Fruit fly (Drosophila melanogaster) whole organism, embryonic: ENCODE data around the gene CG6126.

Experiments used
- Aef1 ChIP-seq: fragments of 200-800 bp; sonication (Bioruptor generic); IDR thresholded peaks from 3 replicates; pipeline ENCODE4 v1.3.6; 2022; ENCODE audit warnings: missing biosample characterization, missing genetic modification characterization
- Atf6 ChIP-seq: fragments of 200-800 bp; sonication (Bioruptor generic); IDR thresholded peaks from 2 replicates; pipeline ENCODE4 v1.3.6; 2022; ENCODE audit warnings: missing biosample characterization, missing genetic modification characterization
- B-H2 ChIP-seq: fragments of 200-800 bp; sonication (Bioruptor generic); optimal IDR thresholded peaks from 2 replicates; lab custom pipeline; 2018; ENCODE audit warnings: missing biosample characterization, mild to moderate bottlenecking, missing genetic modification characterization
- BEAF-32 ChIP-seq: fragments of 200-800 bp; sonication (Bioruptor generic); optimal IDR thresholded peaks from 3 replicates; lab custom pipeline; 2017; ENCODE audit warnings: missing biosample characterization, missing genetic modification characterization, mild to moderate bottlenecking, moderate library complexity, missing genetic modification reagents
- Bgb ChIP-seq: fragments of 200-800 bp; sonication (Bioruptor generic); IDR thresholded peaks from 2 replicates; pipeline ENCODE4 v1.3.6; 2022; ENCODE audit warnings: missing biosample characterization, missing genetic modification characterization; ENCODE audit not compliant: partially characterized antibody
- CG10321 ChIP-seq: fragments of 200-800 bp; sonication (Bioruptor generic); IDR thresholded peaks from 2 replicates; pipeline ENCODE4 v1.3.6; 2022; ENCODE audit warnings: missing biosample characterization, missing genetic modification characterization
- CG10543 ChIP-seq: fragments of 200-800 bp; sonication (Bioruptor generic); optimal IDR thresholded peaks from 3 replicates; lab custom pipeline; 2017; ENCODE audit warnings: missing biosample characterization, mild to moderate bottlenecking, missing genetic modification characterization, moderate library complexity
- CG12104 ChIP-seq: fragments of 200-800 bp; sonication (Bioruptor generic); optimal IDR thresholded peaks from 3 replicates; lab custom pipeline; 2016; ENCODE audit warnings: missing biosample characterization, missing genetic modification characterization
- CG12219 ChIP-seq: fragments of 200-800 bp; sonication (Bioruptor generic); optimal IDR thresholded peaks from 3 replicates; lab custom pipeline; 2018; ENCODE audit warnings: missing biosample characterization, mild to moderate bottlenecking, missing genetic modification characterization
- CG12236 ChIP-seq: fragments of 200-800 bp; sonication (Bioruptor generic); optimal IDR thresholded peaks from 2 replicates; lab custom pipeline; 2016; ENCODE audit warnings: missing biosample characterization, missing genetic modification characterization
- CG14014 ChIP-seq: fragments of 200-800 bp; sonication (Bioruptor generic); IDR thresholded peaks from 2 replicates; pipeline ENCODE4 v1.3.6; 2022; ENCODE audit warnings: missing biosample characterization, missing genetic modification characterization
- CG18599 ChIP-seq: fragments of 200-800 bp; sonication (Bioruptor generic); optimal IDR thresholded peaks from 3 replicates; lab custom pipeline; 2017; ENCODE audit warnings: missing biosample characterization, missing genetic modification characterization, mild to moderate bottlenecking, moderate library complexity, missing genetic modification reagents
- CG6683 ChIP-seq: fragments of 200-800 bp; sonication (Bioruptor generic); optimal IDR thresholded peaks from 2 replicates; lab custom pipeline; 2017; ENCODE audit warnings: missing biosample characterization, mild to moderate bottlenecking, missing genetic modification characterization, missing genetic modification reagents
- CG6689 ChIP-seq: fragments of 200-800 bp; sonication (Bioruptor generic); IDR thresholded peaks from 2 replicates; pipeline ENCODE4 v1.3.6; 2022; ENCODE audit warnings: missing biosample characterization, missing genetic modification characterization
- CG6813 ChIP-seq: fragments of 200-800 bp; sonication (Bioruptor generic); optimal IDR thresholded peaks from 2 replicates; lab custom pipeline; 2017; ENCODE audit warnings: missing biosample characterization, missing genetic modification characterization, mild to moderate bottlenecking, moderate library complexity, missing genetic modification reagents
- CG7357 ChIP-seq: fragments of 200-800 bp; sonication (Bioruptor generic); IDR thresholded peaks from 3 replicates; pipeline ENCODE4 v1.3.6; 2022; ENCODE audit warnings: missing biosample characterization, missing genetic modification characterization
- CG7556 ChIP-seq: fragments of 200-800 bp; sonication (Bioruptor generic); optimal IDR thresholded peaks from 2 replicates; lab custom pipeline; 2017; ENCODE audit warnings: missing biosample characterization, mild to moderate bottlenecking, missing genetic modification characterization
- CG7786 ChIP-seq: fragments of 200-800 bp; sonication (Bioruptor generic); optimal IDR thresholded peaks from 2 replicates; lab custom pipeline; 2016; ENCODE audit warnings: missing biosample characterization, missing genetic modification characterization
- CG9797 ChIP-seq: fragments of 200-800 bp; sonication (Bioruptor generic); optimal IDR thresholded peaks from 3 replicates; lab custom pipeline; 2018; ENCODE audit warnings: missing biosample characterization, mild to moderate bottlenecking, missing genetic modification characterization
- D ChIP-seq, 2 experiments: fragments of 200-800 bp in 1 of 2; fragments of >200 bp in 1 of 2; sonication (Bioruptor generic) in 1 of 2; optimal IDR thresholded peaks; 2 replicates in 1 of 2; 3 replicates in 1 of 2; lab custom pipeline; 2017; ENCODE audit warnings: mild to moderate bottlenecking in 1 of 2, missing biosample characterization in 1 of 2, missing genetic modification characterization in 1 of 2, missing genetic modification reagents in 1 of 2
- Dad ChIP-seq: fragments of 200-800 bp; sonication (Bioruptor generic); optimal IDR thresholded peaks from 3 replicates; lab custom pipeline; 2016; ENCODE audit warnings: missing biosample characterization, missing genetic modification characterization
- HHEX ChIP-seq: fragments of 200-800 bp; sonication (Bioruptor generic); optimal IDR thresholded peaks from 3 replicates; lab custom pipeline; 2017; ENCODE audit warnings: missing biosample characterization, mild to moderate bottlenecking, missing genetic modification characterization, missing genetic modification reagents
- Hmx ChIP-seq: fragments of 200-800 bp; sonication (Bioruptor generic); optimal IDR thresholded peaks from 2 replicates; lab custom pipeline; 2016; ENCODE audit warnings: missing biosample characterization, missing genetic modification characterization
- Mes4 ChIP-seq: fragments of 200-800 bp; sonication (Bioruptor generic); optimal IDR thresholded peaks from 2 replicates; lab custom pipeline; 2016; ENCODE audit warnings: missing biosample characterization, missing genetic modification characterization
- Myb ChIP-seq: fragments of 200-800 bp; sonication (Bioruptor generic); optimal IDR thresholded peaks from 2 replicates; lab custom pipeline; 2016; ENCODE audit warnings: missing biosample characterization, missing genetic modification characterization
- NFAT ChIP-seq: fragments of 200-800 bp; sonication (Bioruptor generic); IDR thresholded peaks from 2 replicates; pipeline ENCODE4 v1.3.6; 2022; ENCODE audit warnings: missing biosample characterization, missing genetic modification characterization
- Usf ChIP-seq: fragments of 200-800 bp; sonication (Bioruptor generic); optimal IDR thresholded peaks from 2 replicates; lab custom pipeline; 2017; ENCODE audit warnings: missing genotype, missing biosample characterization, missing genetic modification characterization
- ac ChIP-seq: fragments of 200-800 bp; sonication (Bioruptor generic); optimal IDR thresholded peaks from 3 replicates; lab custom pipeline; 2017; ENCODE audit warnings: missing biosample characterization, mild to moderate bottlenecking, missing genetic modification characterization
- cg ChIP-seq: fragments of 200-800 bp; sonication (Bioruptor generic); optimal IDR thresholded peaks from 3 replicates; lab custom pipeline; 2019; ENCODE audit warnings: missing biosample characterization, mild to moderate bottlenecking, missing genetic modification characterization, moderate library complexity
- chinmo ChIP-seq: fragments of 200-800 bp; sonication (Bioruptor generic); IDR thresholded peaks from 4 replicates; pipeline ENCODE4 v1.3.6; 2022; ENCODE audit warnings: missing biosample characterization, missing genetic modification characterization; ENCODE audit not compliant: partially characterized antibody
- chn ChIP-seq: fragments of 200-800 bp; sonication (Bioruptor generic); optimal IDR thresholded peaks from 2 replicates; lab custom pipeline; 2016; ENCODE audit warnings: missing biosample characterization, missing genetic modification characterization
- cwo ChIP-seq: fragments of 200-800 bp; sonication (Bioruptor generic); optimal IDR thresholded peaks from 3 replicates; lab custom pipeline; 2017; ENCODE audit warnings: missing biosample characterization, missing genetic modification characterization, mild to moderate bottlenecking, moderate library complexity, missing genetic modification reagents
- dan ChIP-seq: fragments of 200-800 bp; sonication (Bioruptor generic); IDR thresholded peaks from 2 replicates; pipeline ENCODE4 v1.3.6; 2022; ENCODE audit warnings: missing biosample characterization, missing genetic modification characterization
- dpn ChIP-seq, 2 experiments: fragments of 200-800 bp; sonication (Bioruptor generic); optimal IDR thresholded peaks; 3 replicates each; lab custom pipeline; 2016; ENCODE audit warnings: missing biosample characterization in 2 of 2, missing genetic modification characterization in 2 of 2
- eve ChIP-seq, 2 experiments: fragments of >200 bp; optimal IDR thresholded peaks; 2 replicates each; lab custom pipeline; 2017; ENCODE audit warnings: missing biosample characterization in 2 of 2, missing genetic modification characterization in 2 of 2
- fu2 ChIP-seq: fragments of 200-800 bp; sonication (Bioruptor generic); optimal IDR thresholded peaks from 2 replicates; lab custom pipeline; 2016; ENCODE audit warnings: missing biosample characterization, missing genetic modification characterization
- maf-S ChIP-seq: fragments of 200-800 bp; sonication (Bioruptor generic); optimal IDR thresholded peaks from 2 replicates; lab custom pipeline; 2016; ENCODE audit warnings: missing biosample characterization, missing genetic modification characterization
- nerfin-2 ChIP-seq: fragments of 200-800 bp; sonication (Bioruptor generic); IDR thresholded peaks from 2 replicates; pipeline ENCODE4 v1.3.6; 2022; ENCODE audit warnings: missing biosample characterization, missing genetic modification characterization; ENCODE audit not compliant: partially characterized antibody
- nom ChIP-seq: fragments of 200-800 bp; sonication (Bioruptor generic); optimal IDR thresholded peaks from 2 replicates; lab custom pipeline; 2017; ENCODE audit warnings: missing biosample characterization, missing genetic modification characterization, mild to moderate bottlenecking, moderate library complexity, missing genetic modification reagents
- onecut ChIP-seq: fragments of 200-800 bp; sonication (Bioruptor generic); IDR thresholded peaks from 2 replicates; pipeline ENCODE4 v1.3.6; 2022; ENCODE audit warnings: missing biosample characterization, missing genetic modification characterization
- row ChIP-seq: fragments of 200-800 bp; sonication (Bioruptor generic); IDR thresholded peaks from 3 replicates; pipeline ENCODE4 v1.3.6; 2022; ENCODE audit warnings: missing biosample characterization, missing genetic modification characterization
- sc ChIP-seq, 3 experiments: fragments of >200 bp in 2 of 3; fragments of 200-800 bp in 1 of 3; sonication (Bioruptor generic) in 1 of 3; optimal IDR thresholded peaks; 2 replicates in 2 of 3; 3 replicates in 1 of 3; lab custom pipeline; 2017; ENCODE audit warnings: mild to moderate bottlenecking in 1 of 3, missing biosample characterization in 1 of 3, missing genetic modification characterization in 1 of 3, missing genetic modification reagents in 1 of 3
- slbo ChIP-seq: fragments of 200-800 bp; sonication (Bioruptor generic); IDR thresholded peaks from 2 replicates; pipeline ENCODE4 v1.3.6; 2022; ENCODE audit warnings: missing biosample characterization, missing genetic modification characterization
- sob ChIP-seq: fragments of 200-800 bp; sonication (Bioruptor generic); IDR thresholded peaks from 2 replicates; pipeline ENCODE4 v1.3.6; 2022; ENCODE audit warnings: missing biosample characterization, missing genetic modification characterization
- tap ChIP-seq: fragments of 200-800 bp; optimal IDR thresholded peaks from 3 replicates; lab custom pipeline; 2019; ENCODE audit warnings: missing biosample characterization, mild to moderate bottlenecking, missing genetic modification characterization, moderate library complexity
- trem ChIP-seq: fragments of 200-800 bp; optimal IDR thresholded peaks from 3 replicates; lab custom pipeline; 2019; ENCODE audit warnings: missing biosample characterization, mild to moderate bottlenecking, missing genetic modification characterization, moderate library complexity
- unc-4 ChIP-seq: fragments of 200-800 bp; sonication (Bioruptor generic); IDR thresholded peaks from 2 replicates; pipeline ENCODE4 v1.3.6; 2022; ENCODE audit warnings: missing biosample characterization, missing genetic modification characterization; ENCODE audit not compliant: partially characterized antibody
- zf30C ChIP-seq: fragments of 200-800 bp; sonication (Bioruptor generic); optimal IDR thresholded peaks from 3 replicates; lab custom pipeline; 2018; ENCODE audit warnings: missing biosample characterization, mild to moderate bottlenecking, missing genetic modification characterization

Gene CG6126

DNA sequence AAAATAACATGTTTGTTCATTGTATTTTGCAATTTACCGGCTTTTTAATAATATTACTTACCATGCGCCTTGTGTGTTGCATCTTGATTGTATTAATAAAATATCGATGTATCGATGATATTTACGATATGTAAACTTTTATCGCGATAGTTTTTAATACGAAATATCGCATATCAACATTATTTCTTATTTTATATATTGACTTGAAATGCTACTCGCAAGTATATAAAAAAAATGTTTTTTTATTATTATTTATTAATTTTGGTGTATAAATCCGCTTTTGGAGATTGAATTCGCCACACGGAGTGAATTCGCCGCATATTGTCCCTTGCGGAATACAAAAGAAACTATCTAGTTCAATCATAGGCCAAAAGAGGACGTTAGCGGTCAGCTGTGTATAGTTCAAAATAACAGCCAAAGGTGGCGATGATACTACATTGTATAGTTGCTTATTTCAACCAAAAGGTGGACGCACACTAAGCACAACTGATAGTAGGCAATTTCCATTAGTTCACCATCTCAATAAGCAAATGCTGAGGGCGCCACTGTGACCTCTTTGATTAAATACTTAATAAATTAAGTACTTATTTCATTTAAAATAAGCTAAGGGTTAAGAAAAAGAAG is 2.4 kb upstream of the CG6126 start, which contains the start of gene mtSSB (continued):
- TF ChIP-seq chinmo (GFP tag; lab: Robert Waterston, UW) = peak; percentile 100
- peak; percentile 86 for TF ChIP-seq CG14014 (GFP tag; lab: Robert Waterston, UW)
- peak; percentile 79 for TF ChIP-seq Aef1 (GFP tag; lab: Robert Waterston, UW)
- peak; percentile 73 for TF ChIP-seq maf-S (GFP tag; lab: Kevin White, UChicago)
- TF ChIP-seq zf30C = no peak
- peak; percentile 56 for TF ChIP-seq cwo (GFP tag; lab: Kevin White, UChicago)
- peak; percentile 53 for TF ChIP-seq ac
- TF ChIP-seq Usf (GFP tag; lab: Kevin White, UChicago) = peak; percentile 28
- TF ChIP-seq Bgb (GFP tag; lab: Robert Waterston, UW) = peak; percentile 99
- TF ChIP-seq CG10543 (GFP tag; lab: Kevin White, UChicago) = peak; percentile 88
- TF ChIP-seq row (GFP tag; lab: Robert Waterston, UW) = peak; percentile 62
- TF ChIP-seq D (optimal IDR thresholded peaks at IDR 0.05; lab: Kevin White, UChicago) = no peak
- TF ChIP-seq D (GFP tag; optimal IDR thresholded peaks at IDR 0.05; lab: Kevin White, UChicago) = peak; percentile 72
- peak; percentile 86 for TF ChIP-seq CG18599 (GFP tag; lab: Kevin White, UChicago)
- TF ChIP-seq Hmx (GFP tag; lab: Kevin White, UChicago) = peak; percentile 42
- peak; percentile 59 for TF ChIP-seq CG9797 (GFP tag; lab: Kevin White, UChicago)
- TF ChIP-seq CG6813 (GFP tag; lab: Kevin White, UChicago) = peak; percentile 59
- peak; percentile 85 for TF ChIP-seq Mes4 (GFP tag; lab: Kevin White, UChicago)
- peak; percentile 89 to 93 for TF ChIP-seq dpn (GFP tag; optimal IDR thresholded peaks at IDR 0.05; lab: Kevin White, UChicago)
- TF ChIP-seq dan (GFP tag; lab: Robert Waterston, UW) = peak; percentile 47; the same call in 1 of the 2 replicates
- TF ChIP-seq BEAF-32 = peak; percentile 94
- TF ChIP-seq Myb = peak; percentile 54
- peak; percentile 57 for TF ChIP-seq CG7556 (GFP tag; lab: Kevin White, UChicago)
- peak; percentile 81 for TF ChIP-seq B-H2
- TF ChIP-seq cg = peak; percentile 63
- TF ChIP-seq fu2 (GFP tag; lab: Kevin White, UChicago) = peak; percentile 68
- TF ChIP-seq CG12219 (GFP tag; lab: Kevin White, UChicago) = peak; percentile 65
- TF ChIP-seq CG12236 (GFP tag; lab: Kevin White, UChicago) = peak; percentile 70
- no peak for TF ChIP-seq nom
- TF ChIP-seq CG7786 (GFP tag; lab: Kevin White, UChicago) = peak; percentile 69
- TF ChIP-seq CG6683 (GFP tag; lab: Kevin White, UChicago) = no peak
- 0 out of 2 replicates have a peak, but pooled peaks have one; percentile 56 for TF ChIP-seq CG10321 (GFP tag; lab: Robert Waterston, UW)
- peak; percentile 82 for TF ChIP-seq chn
- TF ChIP-seq CG12104 (GFP tag; lab: Kevin White, UChicago) = peak; percentile 57
- TF ChIP-seq trem = peak; percentile 91
- TF ChIP-seq CG6689 (GFP tag; lab: Robert Waterston, UW) = peak; percentile 69
- peak; percentile 95 for TF ChIP-seq slbo (GFP tag; lab: Robert Waterston, UW)
- TF ChIP-seq eve (GFP tag; optimal IDR thresholded peaks at IDR 0.05; lab: Kevin White, UChicago) = no peak
- peak; percentile 62; the same call in 1 of the 3 replicates for TF ChIP-seq CG7357 (GFP tag; lab: Robert Waterston, UW)
- TF ChIP-seq HHEX (GFP tag; lab: Kevin White, UChicago) = peak; percentile 81
- peak; percentile 68 for TF ChIP-seq Dad (GFP tag; lab: Kevin White, UChicago)
- peak; percentile 45 for TF ChIP-seq tap (tag; lab: Kevin White, UChicago)
- TF ChIP-seq unc-4 (GFP tag; lab: Robert Waterston, UW) = peak; percentile 99
- peak; percentile 99 for TF ChIP-seq NFAT (GFP tag; lab: Robert Waterston, UW)
- TF ChIP-seq Atf6 = peak; percentile 83
- peak; percentile 99 for TF ChIP-seq nerfin-2
- peak; percentile 92 for TF ChIP-seq onecut (GFP tag; lab: Robert Waterston, UW)
- peak; percentile 91 for TF ChIP-seq sob (GFP tag; lab: Robert Waterston, UW)
- TF ChIP-seq sc (optimal IDR thresholded peaks at IDR 0.05; lab: Kevin White, UChicago) = no peak
- peak; percentile 77 for TF ChIP-seq sc (GFP tag; optimal IDR thresholded peaks at IDR 0.05; lab: Kevin White, UChicago)
